Fruit fly (Drosophila melanogaster): ENCODE measurements around the gene CG10650.

Gene CG10650

dm6 chr2L:18974063-18974779 is 21.5 kb downstream of the CG10650 start, which contains the start of the genes L2HGDH and CG10431 (continued):
- TF ChIP-seq unc-4 (GFP tag; IDR thresholded peaks at IDR 0.05; ENCODE audit: partially characterized antibody), result 0 out of 2 replicates have a peak, but pooled peaks have one; percentile 17
- no peak for TF ChIP-seq CG14860 (GFP tag; IDR thresholded peaks at IDR 0.05; ENCODE audit: partially characterized antibody)
- peak; percentile 56 for TF ChIP-seq CG3995 (GFP tag; optimal IDR thresholded peaks at IDR 0.05)
- TF ChIP-seq Dp (GFP tag; optimal IDR thresholded peaks at IDR 0.05), result peak; percentile 44
- peak; percentile 5 for TF ChIP-seq CG8944 (GFP tag; optimal IDR thresholded peaks at IDR 0.05)
- TF ChIP-seq D19B (GFP tag; optimal IDR thresholded peaks at IDR 0.05), result peak; percentile 15
- TF ChIP-seq Ets97D (GFP tag; optimal IDR thresholded peaks at IDR 0.05), result peak; percentile 41
- TF ChIP-seq Optix (GFP tag; IDR thresholded peaks at IDR 0.05), result no peak
- peak; percentile 48 for TF ChIP-seq Hand (GFP tag; optimal IDR thresholded peaks at IDR 0.05)
- TF ChIP-seq CG31388 (GFP tag; optimal IDR thresholded peaks at IDR 0.05), result no peak
- TF ChIP-seq phol (tag; optimal IDR thresholded peaks at IDR 0.05), result peak; percentile 79
- TF ChIP-seq her (GFP tag; optimal IDR thresholded peaks at IDR 0.05), result no peak
- peak; percentile 34 for TF ChIP-seq CG6254 (GFP tag; optimal IDR thresholded peaks at IDR 0.05)
- peak; percentile 67 for TF ChIP-seq lilli (GFP tag; optimal IDR thresholded peaks at IDR 0.05)
- no peak for TF ChIP-seq CG6683 (GFP tag; optimal IDR thresholded peaks at IDR 0.05)
- no peak for TF ChIP-seq Lpt (GFP tag; optimal IDR thresholded peaks at IDR 0.05)
- no peak for TF ChIP-seq CG11695 (GFP tag; IDR thresholded peaks at IDR 0.05)
- TF ChIP-seq ash1 (GFP tag; optimal IDR thresholded peaks at IDR 0.05), result no peak
- TF ChIP-seq CG11456 (GFP tag; IDR thresholded peaks at IDR 0.05), result no peak
- TF ChIP-seq Ada2b (GFP tag; IDR thresholded peaks at IDR 0.05), result no peak
- TF ChIP-seq CG13123 (GFP tag; optimal IDR thresholded peaks at IDR 0.05), result peak; percentile 21
- TF ChIP-seq tgo (GFP tag; IDR thresholded peaks at IDR 0.05), result peak; percentile 32; the same call in 1 of the 3 replicates
- peak; percentile 43 for TF ChIP-seq CG7271 (tag; optimal IDR thresholded peaks at IDR 0.05)
- peak; percentile 34 for TF ChIP-seq CG12942 (GFP tag; optimal IDR thresholded peaks at IDR 0.05)
- TF ChIP-seq CG17361 (GFP tag; IDR thresholded peaks at IDR 0.05), result peak; percentile 79
- TF ChIP-seq Hr51 (GFP tag; optimal IDR thresholded peaks at IDR 0.05), result peak in 1 of 2 experiments; percentile 69
- peak; percentile 56 for TF ChIP-seq CG4328 (GFP tag; optimal IDR thresholded peaks at IDR 0.05)
- peak; percentile 11 for TF ChIP-seq kah (GFP tag; optimal IDR thresholded peaks at IDR 0.05)
- no peak for TF ChIP-seq CG15073 (GFP tag; optimal IDR thresholded peaks at IDR 0.05)
- peak; percentile 27 for TF ChIP-seq CG2875 (GFP tag; optimal IDR thresholded peaks at IDR 0.05)
- TF ChIP-seq sr (GFP tag; IDR thresholded peaks at IDR 0.05), result no peak
- TF ChIP-seq schlank (tag; optimal IDR thresholded peaks at IDR 0.05), result no peak
- TF ChIP-seq CG5245 (GFP tag; optimal IDR thresholded peaks at IDR 0.05), result no peak
- peak; percentile 62 for TF ChIP-seq PHDP (tag; optimal IDR thresholded peaks at IDR 0.05)
- TF ChIP-seq CG10209 (GFP tag; optimal IDR thresholded peaks at IDR 0.05), result peak; percentile 30
- TF ChIP-seq tap (tag; optimal IDR thresholded peaks at IDR 0.05), result peak; percentile 38
- TF ChIP-seq ham (GFP tag; IDR thresholded peaks at IDR 0.05), result no peak
- peak; percentile 75 for TF ChIP-seq CG2678 (tag; optimal IDR thresholded peaks at IDR 0.05)
- peak; percentile 67 for TF ChIP-seq CG9932 (GFP tag; IDR thresholded peaks at IDR 0.05)
- TF ChIP-seq CG8089 (GFP tag; optimal IDR thresholded peaks at IDR 0.05), result no peak
- peak; percentile 89 for TF ChIP-seq otp (GFP tag; IDR thresholded peaks at IDR 0.05)
- no peak for TF ChIP-seq jing (GFP tag; optimal IDR thresholded peaks at IDR 0.05)
- peak; percentile 92 for TF ChIP-seq sens (GFP tag)
- TF ChIP-seq gcm2 (GFP tag; optimal IDR thresholded peaks at IDR 0.05), result no peak
- no peak for TF ChIP-seq fd102C (GFP tag; optimal IDR thresholded peaks at IDR 0.05)
- TF ChIP-seq slbo (GFP tag; IDR thresholded peaks at IDR 0.05), result peak; percentile 54; the same call in 1 of the 2 replicates
- TF ChIP-seq CG9437 (GFP tag; optimal IDR thresholded peaks at IDR 0.05), result peak; percentile 64
- TF ChIP-seq nau (GFP tag; optimal IDR thresholded peaks at IDR 0.05), result no peak
- TF ChIP-seq H2.0 (GFP tag; IDR thresholded peaks at IDR 0.05), result no peak
- TF ChIP-seq CG15696 (tag; optimal IDR thresholded peaks at IDR 0.05), result peak; percentile 36

All from whole organism, embryonic.